Fruit fly (Drosophila melanogaster) whole organism, embryonic: Measurements from ENCODE around the gene Sec24CD.

ENCODE experiments used
- Ada2b ChIP-seq: fragments of 200-800 bp; sonication (Bioruptor generic); IDR thresholded peaks from 2 replicates; pipeline ENCODE4 v1.3.6; 2022; ENCODE audit warnings: missing biosample characterization, missing genetic modification characterization
- Antp ChIP-seq: fragments of 200-800 bp; sonication (Bioruptor generic); optimal IDR thresholded peaks from 3 replicates; lab custom pipeline; 2016; ENCODE audit warnings: missing biosample characterization, missing genetic modification characterization
- Atf3 ChIP-seq: fragments of 200-800 bp; sonication (Bioruptor generic); optimal IDR thresholded peaks from 3 replicates; lab custom pipeline; 2016; ENCODE audit warnings: missing biosample characterization, missing genetic modification characterization
- C15 ChIP-seq: fragments of 200-800 bp; sonication (Bioruptor generic); IDR thresholded peaks from 3 replicates; pipeline ENCODE4 v1.3.6; 2022; ENCODE audit warnings: missing biosample characterization, missing genetic modification characterization
- CG10274 ChIP-seq: fragments of 200-800 bp; sonication (Bioruptor generic); optimal IDR thresholded peaks from 3 replicates; lab custom pipeline; 2017; ENCODE audit warnings: missing biosample characterization, mild to moderate bottlenecking, missing genetic modification characterization
- CG12236 ChIP-seq: fragments of 200-800 bp; sonication (Bioruptor generic); optimal IDR thresholded peaks from 2 replicates; lab custom pipeline; 2016; ENCODE audit warnings: missing biosample characterization, missing genetic modification characterization
- CG12299 ChIP-seq: fragments of 200-800 bp; sonication (Bioruptor generic); optimal IDR thresholded peaks from 2 replicates; lab custom pipeline; 2018; ENCODE audit warnings: missing biosample characterization, mild to moderate bottlenecking, missing genetic modification characterization
- CG13123 ChIP-seq: fragments of 200-800 bp; sonication (Bioruptor generic); optimal IDR thresholded peaks from 2 replicates; lab custom pipeline; 2016; ENCODE audit warnings: missing biosample characterization, missing genetic modification characterization
- CG13775 ChIP-seq: fragments of 200-800 bp; sonication (Bioruptor generic); optimal IDR thresholded peaks from 3 replicates; lab custom pipeline; 2017; ENCODE audit warnings: missing biosample characterization, mild to moderate bottlenecking, missing genetic modification characterization
- CG15514 ChIP-seq: fragments of 200-800 bp; sonication (Bioruptor generic); optimal IDR thresholded peaks from 3 replicates; lab custom pipeline; 2017; ENCODE audit warnings: missing biosample characterization, missing genetic modification characterization, mild to moderate bottlenecking, moderate library complexity, missing genetic modification reagents
- CG17186 ChIP-seq: fragments of 200-800 bp; sonication (Bioruptor generic); optimal IDR thresholded peaks from 3 replicates; lab custom pipeline; 2017; ENCODE audit warnings: missing biosample characterization, missing genetic modification reagents, missing genetic modification characterization
- CG1792 ChIP-seq: fragments of 200-800 bp; sonication (Bioruptor generic); optimal IDR thresholded peaks from 2 replicates; lab custom pipeline; 2016; ENCODE audit warnings: missing biosample characterization, missing genetic modification characterization
- CG3163 ChIP-seq: fragments of 200-800 bp; sonication (Bioruptor generic); optimal IDR thresholded peaks from 3 replicates; lab custom pipeline; 2016; ENCODE audit warnings: missing biosample characterization, missing genetic modification characterization
- CG3281 ChIP-seq: fragments of 200-800 bp; sonication (Bioruptor generic); optimal IDR thresholded peaks from 3 replicates; lab custom pipeline; 2017; ENCODE audit warnings: missing biosample characterization, mild to moderate bottlenecking, missing genetic modification characterization
- CG34224 ChIP-seq: fragments of 200-800 bp; sonication (Bioruptor generic); IDR thresholded peaks from 3 replicates; pipeline ENCODE4 v1.3.6; 2022; ENCODE audit warnings: missing biosample characterization, missing genetic modification characterization; ENCODE audit not compliant: partially characterized antibody
- CG34422 ChIP-seq: fragments of 200-800 bp; sonication (Bioruptor generic); IDR thresholded peaks from 3 replicates; pipeline ENCODE4 v1.3.6; 2022; ENCODE audit warnings: missing biosample characterization, missing genetic modification characterization
- CG4424 ChIP-seq: fragments of 200-800 bp; sonication (Bioruptor generic); optimal IDR thresholded peaks from 3 replicates; lab custom pipeline; 2016; ENCODE audit warnings: missing biosample characterization, missing genetic modification characterization
- CG4854 ChIP-seq: fragments of 200-800 bp; sonication (Bioruptor generic); optimal IDR thresholded peaks from 2 replicates; lab custom pipeline; 2016; ENCODE audit warnings: missing biosample characterization, missing genetic modification characterization, inconsistent platforms
- CG5953 ChIP-seq: fragments of 200-800 bp; sonication (Bioruptor generic); IDR thresholded peaks from 2 replicates; pipeline ENCODE4 v1.3.6; 2022; ENCODE audit warnings: missing biosample characterization, missing genetic modification characterization
- CG6175 ChIP-seq: fragments of 200-800 bp; sonication (Bioruptor generic); IDR thresholded peaks from 3 replicates; pipeline ENCODE4 v1.3.6; 2022; ENCODE audit warnings: missing biosample characterization, missing genetic modification characterization
- CG7357 ChIP-seq: fragments of 200-800 bp; sonication (Bioruptor generic); IDR thresholded peaks from 3 replicates; pipeline ENCODE4 v1.3.6; 2022; ENCODE audit warnings: missing biosample characterization, missing genetic modification characterization
- CG8924 ChIP-seq: fragments of 200-800 bp; optimal IDR thresholded peaks from 3 replicates; lab custom pipeline; 2019; ENCODE audit warnings: missing biosample characterization, mild to moderate bottlenecking, missing genetic modification characterization, moderate library complexity
- CHES-1-like ChIP-seq: fragments of 200-800 bp; sonication (Bioruptor generic); optimal IDR thresholded peaks from 2 replicates; lab custom pipeline; 2016; ENCODE audit warnings: missing biosample characterization, missing genetic modification characterization
- CTCF ChIP-seq: fragments of 200-800 bp; sonication (Bioruptor generic); optimal IDR thresholded peaks from 2 replicates; lab custom pipeline; 2017; ENCODE audit warnings: missing biosample characterization, mild to moderate bottlenecking, missing genetic modification characterization, moderate library complexity
- Chrac-16 ChIP-seq: fragments of 200-800 bp; sonication (Bioruptor generic); optimal IDR thresholded peaks from 3 replicates; lab custom pipeline; 2016; ENCODE audit warnings: missing biosample characterization, missing genetic modification characterization
- Dad ChIP-seq: fragments of 200-800 bp; sonication (Bioruptor generic); optimal IDR thresholded peaks from 3 replicates; lab custom pipeline; 2016; ENCODE audit warnings: missing biosample characterization, missing genetic modification characterization
- Doc2 ChIP-seq: fragments of 200-800 bp; sonication (Bioruptor generic); IDR thresholded peaks from 2 replicates; pipeline ENCODE4 v1.3.6; 2022; ENCODE audit warnings: missing biosample characterization, missing genetic modification characterization
- Hr78 ChIP-seq, 2 experiments: fragments of 200-800 bp in 1 of 2; fragments of >200 bp in 1 of 2; sonication (Bioruptor generic) in 1 of 2; optimal IDR thresholded peaks; 2 replicates each; lab custom pipeline; 2017 to 2019; ENCODE audit warnings: missing biosample characterization in 2 of 2, missing genetic modification characterization in 2 of 2, mild to moderate bottlenecking in 1 of 2, moderate library complexity in 1 of 2
- Lhr ChIP-seq: fragments of 200-800 bp; sonication (Bioruptor generic); optimal IDR thresholded peaks from 3 replicates; lab custom pipeline; 2017; ENCODE audit warnings: mild to moderate bottlenecking, missing biosample characterization, missing genetic modification reagents, missing genetic modification characterization
- Lim3 ChIP-seq: fragments of 200-800 bp; sonication (Bioruptor generic); IDR thresholded peaks from 2 replicates; pipeline ENCODE4 v1.3.6; 2022; ENCODE audit warnings: missing biosample characterization, missing genetic modification characterization
- Nf-YA ChIP-seq: fragments of 200-800 bp; sonication (Bioruptor generic); IDR thresholded peaks from 2 replicates; pipeline ENCODE4 v1.3.6; 2022; ENCODE audit warnings: missing biosample characterization, missing genetic modification characterization
- Nf-YB ChIP-seq: fragments of 200-800 bp; sonication (Bioruptor generic); optimal IDR thresholded peaks from 3 replicates; lab custom pipeline; 2019; ENCODE audit warnings: missing biosample characterization, mild to moderate bottlenecking, missing genetic modification characterization, moderate library complexity
- Poxn ChIP-seq: fragments of 200-800 bp; sonication (Bioruptor generic); IDR thresholded peaks from 2 replicates; pipeline ENCODE4 v1.3.6; 2022; ENCODE audit warnings: missing biosample characterization, missing genetic modification characterization
- abd-A ChIP-seq: fragments of 200-800 bp; sonication (Bioruptor generic); optimal IDR thresholded peaks from 3 replicates; lab custom pipeline; 2019; ENCODE audit warnings: missing biosample characterization, mild to moderate bottlenecking, missing genetic modification characterization, moderate library complexity
- aop ChIP-seq: fragments of 200-800 bp; sonication (Bioruptor generic); IDR thresholded peaks from 2 replicates; pipeline ENCODE4 v1.3.6; 2022; ENCODE audit warnings: missing biosample characterization, missing genetic modification characterization
- ci ChIP-seq: fragments of 200-800 bp; sonication (Bioruptor generic); IDR thresholded peaks from 3 replicates; pipeline ENCODE4 v1.3.6; 2022; ENCODE audit warnings: missing biosample characterization, missing genetic modification characterization
- danr ChIP-seq: fragments of 200-800 bp; sonication (Bioruptor generic); IDR thresholded peaks from 2 replicates; pipeline ENCODE4 v1.3.6; 2022; ENCODE audit warnings: missing biosample characterization, missing genetic modification characterization
- dati ChIP-seq: fragments of 200-800 bp; sonication (Bioruptor generic); IDR thresholded peaks from 2 replicates; pipeline ENCODE4 v1.3.6; 2022; ENCODE audit warnings: missing biosample characterization, missing genetic modification characterization
- ems ChIP-seq: fragments of 200-800 bp; sonication (Bioruptor generic); optimal IDR thresholded peaks from 3 replicates; lab custom pipeline; 2016; ENCODE audit warnings: missing biosample characterization, missing genetic modification characterization
- ewg ChIP-seq: fragments of 200-800 bp; sonication (Bioruptor generic); optimal IDR thresholded peaks from 3 replicates; lab custom pipeline; 2017; ENCODE audit warnings: mild to moderate bottlenecking, missing biosample characterization, missing genetic modification reagents, missing genetic modification characterization
- fd96Cb ChIP-seq: fragments of 200-800 bp; sonication (Bioruptor generic); optimal IDR thresholded peaks from 2 replicates; lab custom pipeline; 2018; ENCODE audit warnings: missing biosample characterization, mild to moderate bottlenecking, missing genetic modification characterization, moderate library complexity
- gt ChIP-seq: fragments of 200-800 bp; sonication (Bioruptor generic); IDR thresholded peaks from 2 replicates; pipeline ENCODE4 v1.3.6; 2022; ENCODE audit warnings: missing biosample characterization, missing genetic modification characterization
- hb ChIP-seq: fragments of 200-800 bp; sonication (Bioruptor generic); IDR thresholded peaks from 3 replicates; pipeline ENCODE4 v1.3.6; 2022; ENCODE audit warnings: missing biosample characterization, missing genetic modification characterization; ENCODE audit not compliant: partially characterized antibody
- inv ChIP-seq: fragments of 200-800 bp; sonication (Bioruptor generic); IDR thresholded peaks from 2 replicates; pipeline ENCODE4 v1.3.6; 2022; ENCODE audit warnings: missing biosample characterization, missing genetic modification characterization; ENCODE audit not compliant: partially characterized antibody
- jing ChIP-seq: fragments of 200-800 bp; sonication (Bioruptor generic); optimal IDR thresholded peaks from 2 replicates; lab custom pipeline; 2018; ENCODE audit warnings: missing biosample characterization, mild to moderate bottlenecking, missing genetic modification characterization
- nom ChIP-seq: fragments of 200-800 bp; sonication (Bioruptor generic); optimal IDR thresholded peaks from 2 replicates; lab custom pipeline; 2017; ENCODE audit warnings: missing biosample characterization, missing genetic modification characterization, mild to moderate bottlenecking, moderate library complexity, missing genetic modification reagents
- repo ChIP-seq: fragments of 200-800 bp; sonication (Bioruptor generic); optimal IDR thresholded peaks from 2 replicates; lab custom pipeline; 2016; ENCODE audit warnings: missing biosample characterization, missing genetic modification characterization
- sd ChIP-seq: fragments of 200-800 bp; sonication (Bioruptor generic); optimal IDR thresholded peaks from 3 replicates; lab custom pipeline; 2018; ENCODE audit warnings: missing biosample characterization, mild to moderate bottlenecking, missing genetic modification characterization, moderate library complexity
- sima ChIP-seq: fragments of 200-800 bp; sonication (Bioruptor generic); optimal IDR thresholded peaks from 2 replicates; lab custom pipeline; 2016; ENCODE audit warnings: missing biosample characterization, missing genetic modification characterization
- usp ChIP-seq: fragments of >200 bp; optimal IDR thresholded peaks from 2 replicates; lab custom pipeline; 2017; ENCODE audit warnings: missing biosample characterization, missing genetic modification characterization

Sec24CD gene

DNA sequence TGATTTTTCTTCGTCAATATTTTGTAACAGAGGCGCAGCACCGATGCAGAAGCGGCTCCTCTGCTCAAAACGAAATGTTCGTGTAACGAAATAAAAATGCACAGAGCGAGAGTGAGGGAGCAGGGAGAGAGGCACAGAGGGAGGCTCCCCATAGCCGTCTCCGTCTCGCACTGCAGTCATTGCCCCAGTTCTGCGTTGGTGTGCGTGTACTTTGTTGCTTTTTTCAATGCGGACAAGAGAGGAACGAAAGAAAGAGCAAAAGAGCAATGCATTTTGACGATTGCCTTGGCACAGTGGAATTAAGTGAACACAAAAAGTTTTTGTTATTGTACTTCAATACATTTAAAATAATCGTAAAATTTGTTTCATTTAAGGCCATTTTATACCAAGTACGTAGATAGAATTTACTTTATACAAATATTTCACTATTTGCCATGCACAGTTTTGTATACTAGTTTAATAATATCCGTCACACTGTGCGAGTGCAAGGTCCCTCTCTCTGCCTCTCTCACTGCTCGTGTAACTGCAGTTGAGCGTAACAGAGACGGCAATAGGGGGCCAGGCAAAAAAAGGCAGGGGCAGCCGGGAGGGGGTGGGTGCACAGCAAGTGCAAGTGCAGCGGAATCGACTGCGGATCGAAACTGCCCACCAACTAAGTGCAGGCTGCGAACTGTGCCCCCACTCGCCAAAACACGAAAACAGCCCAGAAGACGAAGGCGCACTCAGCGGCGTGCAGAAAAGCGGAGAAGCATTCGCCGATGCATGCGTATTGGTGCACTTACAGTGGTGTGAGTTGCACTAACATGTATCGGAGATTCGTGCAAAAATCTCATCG lies 34.4 kb downstream of the Sec24CD start (continued):
- TF ChIP-seq sima (GFP tag; lab: Kevin White, UChicago) (peak; percentile 90), Nf-YA (GFP tag; lab: Robert Waterston, UW) (peak; percentile 99), CG4854 (peak; percentile 96), CG34422 (GFP tag; lab: Robert Waterston, UW) (peak; percentile 99), Doc2 (GFP tag; lab: Robert Waterston, UW) (peak; percentile 86), Lim3 (peak; percentile 98), Nf-YB (peak; percentile 90), Hr78 (GFP tag; optimal IDR thresholded peaks at IDR 0.05; lab: Kevin White, UChicago) (peak in 1 of 2 experiments; percentile 97), Antp (GFP tag; lab: Kevin White, UChicago) (peak; percentile 97), CG6175 (GFP tag; lab: Robert Waterston, UW) (peak; percentile 77), fd96Cb (tag; lab: Kevin White, UChicago) (peak; percentile 100), Dad (GFP tag; lab: Kevin White, UChicago) (peak; percentile 97), hb (GFP tag; lab: Robert Waterston, UW) (peak; percentile 90), CG7357 (GFP tag; lab: Robert Waterston, UW) (peak; percentile 94), CG12299 (peak; percentile 97), CG1792 (GFP tag; lab: Kevin White, UChicago) (peak; percentile 96), sd (tag; lab: Kevin White, UChicago) (peak; percentile 83), CHES-1-like (GFP tag; lab: Kevin White, UChicago) (peak; percentile 95), CG4424 (GFP tag; lab: Kevin White, UChicago) (peak; percentile 99), Lhr (GFP tag; lab: Kevin White, UChicago) (peak; percentile 99), CG13775 (peak; percentile 97), CG34224 (GFP tag; lab: Robert Waterston, UW) (no peak), C15 (peak; percentile 93), danr (GFP tag; lab: Robert Waterston, UW) (peak; percentile 96), CTCF (GFP tag; lab: Kevin White, UChicago) (peak; percentile 78), usp (GFP tag; lab: Kevin White, UChicago) (no peak), gt (GFP tag; lab: Robert Waterston, UW) (peak; percentile 99), CG17186 (GFP tag; lab: Kevin White, UChicago) (peak; percentile 97), CG5953 (GFP tag; lab: Robert Waterston, UW) (peak; percentile 99), ewg (peak; percentile 99), ci (GFP tag; lab: Robert Waterston, UW) (peak; percentile 100), dati (GFP tag; lab: Robert Waterston, UW) (peak; percentile 98), ems (GFP tag; lab: Kevin White, UChicago) (peak; percentile 98), Ada2b (GFP tag; lab: Robert Waterston, UW) (peak; percentile 99), aop (GFP tag; lab: Robert Waterston, UW) (peak; percentile 98), CG3163 (GFP tag; lab: Kevin White, UChicago) (peak; percentile 89), Atf3 (peak; percentile 98), inv (GFP tag; lab: Robert Waterston, UW) (peak; percentile 51; the same call in 1 of the 2 replicates), nom (GFP tag; lab: Kevin White, UChicago) (peak; percentile 99), CG8924 (tag; lab: Kevin White, UChicago) (peak; percentile 99), Poxn (GFP tag; lab: Robert Waterston, UW) (no peak), CG3281 (GFP tag; lab: Kevin White, UChicago) (peak; percentile 80), abd-A (tag; lab: Kevin White, UChicago) (peak; percentile 51), jing (peak; percentile 99), repo (GFP tag; lab: Kevin White, UChicago) (peak; percentile 97), CG15514 (GFP tag; lab: Kevin White, UChicago) (peak; percentile 67), CG12236 (GFP tag; lab: Kevin White, UChicago) (peak; percentile 98), CG10274 (peak; percentile 83), CG13123 (GFP tag; lab: Kevin White, UChicago) (peak; percentile 98), Chrac-16 (GFP tag; lab: Kevin White, UChicago) (peak; percentile 99)
